Fruit fly (Drosophila melanogaster): ENCODE results near the gene CG5039.

Gene CG5039

DNA sequence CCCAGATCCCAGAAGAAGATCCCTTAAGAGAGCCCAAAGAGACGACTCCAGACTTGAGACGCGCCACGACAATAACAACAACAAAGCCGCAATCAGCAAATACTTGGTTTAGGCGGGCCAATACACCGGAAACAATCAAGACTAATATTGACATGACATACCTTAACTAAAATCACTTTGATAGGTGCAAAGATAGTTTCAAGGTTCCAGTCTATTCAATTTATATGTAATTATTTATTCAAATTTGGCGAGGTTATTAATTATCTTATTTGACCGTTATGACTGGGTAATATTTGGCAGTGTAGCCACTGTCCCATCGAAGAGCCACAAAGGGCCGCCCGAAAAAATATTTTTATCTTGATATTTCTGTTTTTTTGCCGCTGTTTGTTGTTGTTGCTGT is 38.0 kb upstream of the CG5039 start (continued):
- TF ChIP-seq kay (GFP tag; optimal IDR thresholded peaks at IDR 0.05) (no peak), lov (optimal IDR thresholded peaks at IDR 0.05) (no peak), lov (GFP tag; IDR thresholded peaks at IDR 0.05) (no peak), Ada2b (GFP tag; IDR thresholded peaks at IDR 0.05) (peak; percentile 65; the same call in 1 of the 2 replicates), CG43689 (GFP tag; IDR thresholded peaks at IDR 0.05) (no peak), zfh2 (GFP tag; optimal IDR thresholded peaks at IDR 0.05) (no peak), CG12236 (GFP tag; optimal IDR thresholded peaks at IDR 0.05) (no peak), CG10147 (GFP tag; optimal IDR thresholded peaks at IDR 0.05) (no peak), CG33557 (GFP tag; optimal IDR thresholded peaks at IDR 0.05) (peak; percentile 32), ewg (GFP tag; optimal IDR thresholded peaks at IDR 0.05) (no peak), vnd (GFP tag; IDR thresholded peaks at IDR 0.05; ENCODE audit: partially characterized antibody) (no peak), Atf3 (GFP tag; optimal IDR thresholded peaks at IDR 0.05) (no peak), cwo (GFP tag; optimal IDR thresholded peaks at IDR 0.05) (peak; percentile 8), CG10274 (GFP tag; optimal IDR thresholded peaks at IDR 0.05) (peak; percentile 26), D19A (tag; optimal IDR thresholded peaks at IDR 0.05) (peak; percentile 56), CG2120 (GFP tag; optimal IDR thresholded peaks at IDR 0.05) (peak; percentile 9), nau (GFP tag; optimal IDR thresholded peaks at IDR 0.05) (no peak), CG15601 (tag; optimal IDR thresholded peaks at IDR 0.05) (no peak), CG10565 (GFP tag; optimal IDR thresholded peaks at IDR 0.05) (no peak), CG18476 (GFP tag; optimal IDR thresholded peaks at IDR 0.05) (peak; percentile 15), tll (GFP tag; optimal IDR thresholded peaks at IDR 0.05) (peak in 1 of 2 experiments; percentile 4), CG18619 (GFP tag; optimal IDR thresholded peaks at IDR 0.05) (peak; percentile 33), bab2 (GFP tag; optimal IDR thresholded peaks at IDR 0.05) (peak; percentile 26), Ets65A (GFP tag) (peak; percentile 55), CG18262 (tag; optimal IDR thresholded peaks at IDR 0.05) (peak; percentile 73), unpg (GFP tag; optimal IDR thresholded peaks at IDR 0.05) (peak; percentile 75), Doc3 (GFP tag; IDR thresholded peaks at IDR 0.05; ENCODE audit: partially characterized antibody) (no peak), ash1 (GFP tag; optimal IDR thresholded peaks at IDR 0.05) (no peak), CG4328 (GFP tag; optimal IDR thresholded peaks at IDR 0.05) (no peak), sisA (GFP tag; IDR thresholded peaks at IDR 0.05) (peak; percentile 52), ato (GFP tag; IDR thresholded peaks at IDR 0.05; ENCODE audit: partially characterized antibody) (no peak), dan (GFP tag; IDR thresholded peaks at IDR 0.05) (0 out of 2 replicates have a peak, but pooled peaks have one; percentile 18), CG3065 (GFP tag; optimal IDR thresholded peaks at IDR 0.05) (no peak), grn (GFP tag; optimal IDR thresholded peaks at IDR 0.05) (no peak), CG3847 (GFP tag; IDR thresholded peaks at IDR 0.05) (no peak), sna (GFP tag; IDR thresholded peaks at IDR 0.05; ENCODE audit: partially characterized antibody) (no peak), CG18764 (GFP tag; optimal IDR thresholded peaks at IDR 0.05) (peak; percentile 6), phol (tag; optimal IDR thresholded peaks at IDR 0.05) (peak; percentile 72), ind (GFP tag; optimal IDR thresholded peaks at IDR 0.05) (peak; percentile 52), dm (GFP tag; optimal IDR thresholded peaks at IDR 0.05) (no peak), crc (GFP tag; optimal IDR thresholded peaks at IDR 0.05) (no peak), zf30C (GFP tag; optimal IDR thresholded peaks at IDR 0.05) (peak; percentile 81), bbx (GFP tag; IDR thresholded peaks at IDR 0.05; ENCODE audit: partially characterized antibody) (no peak), CG2116 (GFP tag; optimal IDR thresholded peaks at IDR 0.05) (no peak), fd3F (GFP tag; optimal IDR thresholded peaks at IDR 0.05) (no peak), CG11695 (GFP tag; IDR thresholded peaks at IDR 0.05) (peak; percentile 60; the same call in 2 of the 3 replicates), h (optimal IDR thresholded peaks at IDR 0.05) (no peak), Dll (GFP tag; IDR thresholded peaks at IDR 0.05; ENCODE audit: partially characterized antibody) (no peak), crol (GFP tag; IDR thresholded peaks at IDR 0.05) (no peak), tin (GFP tag; optimal IDR thresholded peaks at IDR 0.05) (peak; percentile 35), CG7987 (GFP tag; optimal IDR thresholded peaks at IDR 0.05) (no peak)

Data from whole organism, embryonic.